Fruit fly (Drosophila melanogaster): ENCODE results near the gene CG33688.
A peak's percentile ranks its signal among the peaks of the same experiment; 100 is the strongest.

CG33688 gene

dm6 chr3L:16160073-16160398 is 39.0 kb upstream of the CG33688 start (continued):
- TF ChIP-seq Elba2 (GFP tag; optimal IDR thresholded peaks at IDR 0.05) (no peak), Opbp (GFP tag; IDR thresholded peaks at IDR 0.05; ENCODE audit: partially characterized antibody) (no peak), Fer3 (tag; optimal IDR thresholded peaks at IDR 0.05) (peak; percentile 6), Dbx (GFP tag; IDR thresholded peaks at IDR 0.05) (no peak), Hey (tag; optimal IDR thresholded peaks at IDR 0.05) (no peak), Hmx (GFP tag; optimal IDR thresholded peaks at IDR 0.05) (peak; percentile 18), Rx (GFP tag; IDR thresholded peaks at IDR 0.05) (no peak), CG8478 (optimal IDR thresholded peaks at IDR 0.05) (no peak), CG12769 (tag; optimal IDR thresholded peaks at IDR 0.05) (no peak), CG1603 (tag; optimal IDR thresholded peaks at IDR 0.05) (no peak), mld (GFP tag; IDR thresholded peaks at IDR 0.05; ENCODE audit: partially characterized antibody) (no peak), CG2202 (tag; optimal IDR thresholded peaks at IDR 0.05) (no peak), row (GFP tag; IDR thresholded peaks at IDR 0.05) (peak; percentile 44; the same call in 1 of the 3 replicates), tll (GFP tag; optimal IDR thresholded peaks at IDR 0.05) (no peak), CG11695 (GFP tag; IDR thresholded peaks at IDR 0.05) (0 out of 3 replicates have a peak, but pooled peaks have one; percentile 33), lbe (GFP tag; optimal IDR thresholded peaks at IDR 0.05) (no peak), CG11560 (tag; IDR thresholded peaks at IDR 0.05) (no peak), sc (optimal IDR thresholded peaks at IDR 0.05) (no peak), sc (GFP tag; optimal IDR thresholded peaks at IDR 0.05) (no peak), CG8924 (tag; optimal IDR thresholded peaks at IDR 0.05) (no peak), CG30403 (GFP tag; optimal IDR thresholded peaks at IDR 0.05) (peak; percentile 35), Stat92E (GFP tag; optimal IDR thresholded peaks at IDR 0.05) (peak in 1 of 3 experiments; percentile 29), CG17186 (GFP tag; optimal IDR thresholded peaks at IDR 0.05) (no peak), Gsc (GFP tag; IDR thresholded peaks at IDR 0.05) (no peak), zen (tag; optimal IDR thresholded peaks at IDR 0.05) (no peak), Oli (tag; optimal IDR thresholded peaks at IDR 0.05) (peak; percentile 30), lilli (GFP tag; optimal IDR thresholded peaks at IDR 0.05) (peak; percentile 16), fd64A (GFP tag; optimal IDR thresholded peaks at IDR 0.05) (no peak), CG8765 (GFP tag; IDR thresholded peaks at IDR 0.05) (no peak), nmo (GFP tag; optimal IDR thresholded peaks at IDR 0.05) (no peak), CG3065 (GFP tag; optimal IDR thresholded peaks at IDR 0.05) (no peak), Antp (GFP tag; optimal IDR thresholded peaks at IDR 0.05) (no peak), Pdp1 (GFP tag; optimal IDR thresholded peaks at IDR 0.05) (peak in 1 of 2 experiments; percentile 7), Meics (GFP tag; optimal IDR thresholded peaks at IDR 0.05) (peak; percentile 34), exex (tag; optimal IDR thresholded peaks at IDR 0.05) (peak; percentile 5), CG32767 (GFP tag; IDR thresholded peaks at IDR 0.05) (no peak), CG14441 (GFP tag; IDR thresholded peaks at IDR 0.05) (no peak), CG15073 (GFP tag; optimal IDR thresholded peaks at IDR 0.05) (no peak), wek (GFP tag; optimal IDR thresholded peaks at IDR 0.05) (no peak), CG15479 (GFP tag; optimal IDR thresholded peaks at IDR 0.05) (no peak), CG7839 (tag; optimal IDR thresholded peaks at IDR 0.05) (peak; percentile 40), MTF-1 (GFP tag; optimal IDR thresholded peaks at IDR 0.05; ENCODE audit: borderline replicate concordance) (no peak), CG9817 (tag; optimal IDR thresholded peaks at IDR 0.05) (peak; percentile 14), CG15514 (GFP tag; optimal IDR thresholded peaks at IDR 0.05) (peak; percentile 1), CG6765 (GFP tag; optimal IDR thresholded peaks at IDR 0.05) (no peak)

All from whole organism, embryonic.